Worm (Caenorhabditis elegans) whole organism, late embryonic: ENCODE measurements around the gene H10D18.1.

Source experiments
- C38D4.7 ChIP-seq: fragments of 200-800 bp; sonication (Bioruptor generic); optimal IDR thresholded peaks from 2 replicates; lab custom pipeline; 2018; ENCODE audit warnings: mild to moderate bottlenecking, missing genetic modification characterization, moderate library complexity, missing compliant biosample characterization
- K02D7.2 ChIP-seq: sonication (generic microtip); optimal IDR thresholded peaks from 2 replicates; lab custom pipeline; 2017; ENCODE audit warnings: mild to moderate bottlenecking, missing genetic modification characterization, missing compliant biosample characterization
- T23F11.4 ChIP-seq: fragments of 200-800 bp; sonication (Bioruptor generic); optimal IDR thresholded peaks from 2 replicates; lab custom pipeline; 2018; ENCODE audit warnings: mild to moderate bottlenecking, missing genetic modification characterization, missing compliant biosample characterization
- Y22D7AL.16 ChIP-seq: sonication (generic microtip); optimal IDR thresholded peaks from 2 replicates; lab custom pipeline; 2016; ENCODE audit warnings: missing genetic modification characterization, missing compliant biosample characterization
- ama-1 ChIP-seq: fragments of 150-350 bp; optimal IDR thresholded peaks from 2 replicates; lab custom pipeline; 2014
- ceh-14 ChIP-seq: sonication (generic microtip); optimal IDR thresholded peaks from 2 replicates; lab custom pipeline; 2016; ENCODE audit warnings: missing genotype, missing genetic modification characterization, missing compliant biosample characterization
- ceh-19 ChIP-seq: fragments of 200-800 bp; sonication (Bioruptor generic); optimal IDR thresholded peaks from 2 replicates; lab custom pipeline; 2018; ENCODE audit warnings: mild to moderate bottlenecking, missing genetic modification characterization, missing compliant biosample characterization
- ceh-2 ChIP-seq: sonication (generic microtip); optimal IDR thresholded peaks from 2 replicates; lab custom pipeline; 2016; ENCODE audit warnings: missing genotype, missing genetic modification characterization, missing compliant biosample characterization
- ceh-24 ChIP-seq: sonication (generic microtip); optimal IDR thresholded peaks from 2 replicates; lab custom pipeline; 2016; ENCODE audit warnings: mild to moderate bottlenecking, missing genetic modification characterization, missing compliant biosample characterization
- ceh-30 ChIP-seq: fragments of 150-350 bp; optimal IDR thresholded peaks from 2 replicates; lab custom pipeline; 2014; ENCODE audit warnings: missing biosample characterization, missing genetic modification characterization
- ceh-31 ChIP-seq: sonication (generic microtip); optimal IDR thresholded peaks from 2 replicates; lab custom pipeline; 2016; ENCODE audit warnings: missing genetic modification characterization, missing compliant biosample characterization
- ceh-34 ChIP-seq: sonication (generic microtip); optimal IDR thresholded peaks from 2 replicates; lab custom pipeline; 2016; ENCODE audit warnings: mild to moderate bottlenecking, missing genetic modification characterization, missing compliant biosample characterization
- ceh-45 ChIP-seq: fragments of 200-800 bp; sonication (Bioruptor generic); IDR thresholded peaks from 2 replicates; pipeline ENCODE4 v1.3.6; 2022; ENCODE audit warnings: missing genetic modification reagents, missing genetic modification characterization, missing compliant biosample characterization
- ceh-6 ChIP-seq: fragments of 200-800 bp; sonication (Bioruptor generic); optimal IDR thresholded peaks from 2 replicates; lab custom pipeline; 2018; ENCODE audit warnings: mild to moderate bottlenecking, missing genetic modification characterization, missing compliant biosample characterization
- ceh-9 ChIP-seq: sonication (generic microtip); optimal IDR thresholded peaks from 2 replicates; lab custom pipeline; 2016; ENCODE audit warnings: mild to moderate bottlenecking, missing genetic modification characterization, inconsistent platforms, missing compliant biosample characterization
- hlh-13 ChIP-seq: fragments of 200-800 bp; sonication (Bioruptor generic); optimal IDR thresholded peaks from 2 replicates; lab custom pipeline; 2018; ENCODE audit warnings: mild to moderate bottlenecking, missing genetic modification characterization, missing compliant biosample characterization
- hlh-15 ChIP-seq: sonication (generic microtip); optimal IDR thresholded peaks from 2 replicates; lab custom pipeline; 2016; ENCODE audit warnings: missing genetic modification characterization, missing compliant biosample characterization
- hlh-30 ChIP-seq: sonication (generic microtip); optimal IDR thresholded peaks from 2 replicates; lab custom pipeline; 2017; ENCODE audit warnings: antibody characterized with exemption, missing genetic modification characterization, missing compliant biosample characterization; ENCODE audit not compliant: insufficient read depth
- hlh-6 ChIP-seq: sonication (generic microtip); optimal IDR thresholded peaks from 2 replicates; lab custom pipeline; 2016; ENCODE audit warnings: missing genotype, missing genetic modification characterization, missing compliant biosample characterization
- lim-6 ChIP-seq: sonication (generic microtip); optimal IDR thresholded peaks from 2 replicates; lab custom pipeline; 2016; ENCODE audit warnings: missing genetic modification characterization, missing compliant biosample characterization
- lin-11 ChIP-seq: fragments of 200-800 bp; sonication (Bioruptor generic); optimal IDR thresholded peaks from 2 replicates; lab custom pipeline; 2018; ENCODE audit warnings: mild to moderate bottlenecking, missing genetic modification characterization, missing compliant biosample characterization
- madf-2 ChIP-seq: sonication (generic microtip); optimal IDR thresholded peaks from 2 replicates; lab custom pipeline; 2017; ENCODE audit warnings: missing genetic modification characterization, missing compliant biosample characterization
- mec-3 ChIP-seq: sonication (generic microtip); optimal IDR thresholded peaks from 2 replicates; lab custom pipeline; 2016; ENCODE audit warnings: borderline replicate concordance, missing genetic modification characterization, missing compliant biosample characterization
- nfya-1 ChIP-seq: sonication (generic microtip); optimal IDR thresholded peaks from 2 replicates; lab custom pipeline; 2017; ENCODE audit warnings: missing genetic modification characterization, mild to moderate bottlenecking, missing compliant biosample characterization, antibody characterized with exemption, moderate library complexity
- odd-2 ChIP-seq: sonication (generic microtip); optimal IDR thresholded peaks from 2 replicates; lab custom pipeline; 2017; ENCODE audit warnings: antibody characterized with exemption, mild to moderate bottlenecking, missing genetic modification characterization, missing compliant biosample characterization
- pat-9 ChIP-seq: fragments of 200-800 bp; sonication (Bioruptor generic); optimal IDR thresholded peaks from 2 replicates; lab custom pipeline; 2018; ENCODE audit warnings: mild to moderate bottlenecking, missing genetic modification characterization, moderate library complexity, missing compliant biosample characterization
- pax-1 ChIP-seq: fragments of 150-350 bp; optimal IDR thresholded peaks from 2 replicates; lab custom pipeline; 2014; ENCODE audit warnings: missing biosample characterization, missing genetic modification characterization
- pha-4 ChIP-seq: fragments of 150-350 bp; optimal IDR thresholded peaks from 2 replicates; lab custom pipeline; 2018; ENCODE audit warnings: missing biosample characterization, missing genetic modification reagents, missing genetic modification characterization
- rnt-1 ChIP-seq: sonication (generic microtip); optimal IDR thresholded peaks from 2 replicates; lab custom pipeline; 2016; ENCODE audit warnings: missing genetic modification characterization, missing compliant biosample characterization
- sox-2 ChIP-seq: fragments of 200-800 bp; sonication (Bioruptor generic); IDR thresholded peaks from 2 replicates; pipeline ENCODE4 v1.3.6; 2022; ENCODE audit warnings: missing genetic modification reagents, missing genetic modification characterization, missing compliant biosample characterization
- sox-4 ChIP-seq: sonication (generic microtip); optimal IDR thresholded peaks from 2 replicates; lab custom pipeline; 2017; ENCODE audit warnings: mild to moderate bottlenecking, missing genetic modification characterization, inconsistent platforms, missing compliant biosample characterization
- syd-9 ChIP-seq: sonication (generic microtip); optimal IDR thresholded peaks from 2 replicates; lab custom pipeline; 2016; ENCODE audit warnings: mild to moderate bottlenecking, missing genetic modification characterization, moderate library complexity, missing compliant biosample characterization
- tbx-7 ChIP-seq: sonication (generic microtip); optimal IDR thresholded peaks from 2 replicates; lab custom pipeline; 2016; ENCODE audit warnings: missing genotype, missing genetic modification characterization, missing compliant biosample characterization
- ttx-3 ChIP-seq: sonication (generic microtip); optimal IDR thresholded peaks from 2 replicates; lab custom pipeline; 2016; ENCODE audit warnings: missing genetic modification reagents, missing genetic modification characterization, missing compliant biosample characterization
- unc-3 ChIP-seq, 2 experiments: fragments of 200-800 bp in 1 of 2; sonication (Bioruptor generic) in 1 of 2; sonication (generic microtip) in 1 of 2; conservative IDR thresholded peaks in 1 of 2; optimal IDR thresholded peaks in 1 of 2; 2 replicates each; pipeline versions ENCODE4 v1.3.6 to Lab custom; 2016 to 2022; ENCODE audit warnings: missing compliant biosample characterization in 2 of 2, missing genetic modification characterization in 2 of 2, missing genetic modification reagents in 1 of 2
- unc-42 ChIP-seq: sonication (generic microtip); optimal IDR thresholded peaks from 2 replicates; lab custom pipeline; 2016; ENCODE audit warnings: missing genotype, missing genetic modification characterization, missing compliant biosample characterization
- unc-55 ChIP-seq: sonication (generic microtip); optimal IDR thresholded peaks from 2 replicates; lab custom pipeline; 2017; ENCODE audit warnings: missing biosample characterization, missing genetic modification reagents, missing genetic modification characterization
- unc-86 ChIP-seq: sonication (generic microtip); optimal IDR thresholded peaks from 2 replicates; lab custom pipeline; 2016; ENCODE audit warnings: missing genetic modification characterization, missing compliant biosample characterization

H10D18.1 gene

DNA sequence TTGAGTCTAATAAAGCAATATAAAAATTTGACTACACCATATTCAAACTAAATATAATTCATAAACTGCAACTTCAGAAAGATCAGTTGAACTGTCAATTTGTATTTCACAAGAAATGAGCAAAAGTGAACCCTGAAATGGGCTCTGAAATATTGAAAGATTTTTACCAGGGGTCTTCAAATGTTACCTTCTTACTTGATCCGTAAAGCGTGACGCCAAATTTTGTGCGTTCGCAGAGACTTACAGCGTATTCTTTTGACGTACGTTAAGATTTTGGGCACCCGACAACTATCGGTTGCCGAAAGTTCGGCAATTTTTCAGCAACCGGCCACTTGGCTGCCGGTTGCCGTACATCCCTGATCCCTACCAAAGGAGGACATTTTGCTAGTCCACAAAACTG is 5.0 kb upstream of the H10D18.1 start:
- TF ChIP-seq hlh-6, result no peak
- no peak for TF ChIP-seq ama-1 (lab: Kevin White, UChicago)
- TF ChIP-seq Y22D7AL.16 (tag; lab: Kevin White, UChicago), result no peak
- no peak for TF ChIP-seq ttx-3 (tag; lab: Kevin White, UChicago)
- TF ChIP-seq odd-2 (tag; lab: Kevin White, UChicago), result no peak
- no peak for TF ChIP-seq hlh-15 (tag; lab: Kevin White, UChicago)
- no peak for TF ChIP-seq unc-86 (tag; lab: Kevin White, UChicago)
- TF ChIP-seq ceh-31, result no peak
- no peak for TF ChIP-seq ceh-19 (GFP tag; lab: Kevin White, UChicago)
- no peak for TF ChIP-seq hlh-30 (tag; lab: Kevin White, UChicago)
- TF ChIP-seq nfya-1, result no peak

DNA sequence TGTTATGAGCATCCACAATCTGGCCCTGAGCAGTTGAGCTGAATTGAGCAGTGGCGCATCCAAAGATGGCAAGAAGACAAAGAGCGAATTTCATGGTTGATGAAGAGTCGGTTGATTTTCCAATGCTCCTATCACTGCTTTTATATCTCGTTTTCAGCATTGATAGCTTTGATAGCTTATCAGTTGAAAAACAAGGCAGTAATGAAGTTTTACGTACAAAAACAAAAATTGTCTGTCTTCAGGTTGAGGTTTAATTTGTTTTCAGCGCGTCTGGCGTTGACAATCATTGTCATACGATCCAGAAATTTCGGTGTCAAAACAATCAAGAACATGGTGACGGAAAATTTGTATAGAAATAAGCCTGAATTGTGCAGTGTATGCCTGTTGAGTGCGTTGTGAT is 3.5 kb upstream of the H10D18.1 start, which contains the start of gene scl-13:
Gene scl-13, minus strand, starts transcription at position 101 of the 400 bp plus-strand sequence.
- TF ChIP-seq ceh-24 (tag; lab: Kevin White, UChicago), result no peak
- TF ChIP-seq madf-2 (tag; lab: Kevin White, UChicago), result no peak
- no peak for TF ChIP-seq ceh-34 (tag; lab: Kevin White, UChicago)
- no peak for TF ChIP-seq syd-9 (tag; lab: Kevin White, UChicago)
- no peak for TF ChIP-seq hlh-13 (GFP tag; lab: Kevin White, UChicago)
- no peak for TF ChIP-seq ceh-31
- no peak for TF ChIP-seq T23F11.4
- TF ChIP-seq lim-6, result no peak
- TF ChIP-seq unc-42 (tag; lab: Kevin White, UChicago), result no peak
- no peak for TF ChIP-seq ceh-30
- no peak for TF ChIP-seq unc-3 (GFP tag; conservative IDR thresholded peaks at IDR 0.05; lab: Robert Waterston, UW)
- no peak for TF ChIP-seq unc-3 (tag; optimal IDR thresholded peaks at IDR 0.05; lab: Kevin White, UChicago)
- no peak for TF ChIP-seq tbx-7 (tag; lab: Kevin White, UChicago)
- no peak for TF ChIP-seq unc-86 (tag; lab: Kevin White, UChicago)
- no peak for TF ChIP-seq pax-1 (tag; lab: Kevin White, UChicago)
- no peak for TF ChIP-seq ceh-6

- TF ChIP-seq C38D4.7 (GFP tag; lab: Kevin White, UChicago), result no peak
- TF ChIP-seq lin-11 (tag; lab: Kevin White, UChicago), result no peak
- TF ChIP-seq pha-4 (tag; lab: Kevin White, UChicago), result no peak
- no peak for TF ChIP-seq mec-3 (tag; lab: Kevin White, UChicago)
Measured at ce11 chrV:3812291-3812690, 2.7 kb upstream of the H10D18.1 start, which contains the start of gene scl-12. scl-12 (plus strand) TSS chrV:3812591.

DNA sequence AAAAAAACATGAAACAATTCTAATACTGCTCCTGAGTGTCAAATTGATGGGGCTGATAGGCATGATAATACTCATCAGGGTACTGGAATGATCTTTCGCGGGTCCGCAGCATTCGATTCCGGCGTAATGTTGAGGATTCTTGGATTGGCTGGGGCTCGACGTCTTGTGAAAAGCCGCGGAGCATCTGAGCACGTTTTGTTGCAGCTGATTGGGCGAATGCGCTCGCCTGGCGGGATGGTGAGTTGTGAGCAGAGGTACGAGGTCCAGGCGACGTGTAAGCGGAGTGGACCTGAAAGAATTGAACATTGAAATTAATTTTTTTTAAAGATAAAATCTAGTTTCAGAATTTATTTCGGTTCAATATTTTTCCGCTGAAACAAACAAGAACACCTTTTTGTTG is 1.0 kb upstream of the H10D18.1 start:
- no peak for TF ChIP-seq unc-55 (GFP tag; lab: Kevin White, UChicago)
- TF ChIP-seq sox-2 (GFP tag; lab: Robert Waterston, UW), result no peak
- TF ChIP-seq T23F11.4, result no peak
- no peak for TF ChIP-seq lim-6
- TF ChIP-seq ceh-14 (tag; lab: Kevin White, UChicago), result no peak
- no peak for TF ChIP-seq ceh-9 (tag; lab: Kevin White, UChicago)
- TF ChIP-seq K02D7.2, result no peak
- no peak for TF ChIP-seq pat-9 (tag; lab: Kevin White, UChicago)
- TF ChIP-seq sox-4, result no peak
- no peak for TF ChIP-seq rnt-1
- TF ChIP-seq ceh-24 (tag; lab: Kevin White, UChicago), result no peak
- no peak for TF ChIP-seq ceh-45
- TF ChIP-seq ceh-2 (tag; lab: Kevin White, UChicago), result no peak
- no peak for TF ChIP-seq madf-2 (tag; lab: Kevin White, UChicago)
